Fruit fly (Drosophila melanogaster) whole organism, prepupa: ENCODE measurements around the gene ppan.
A peak's percentile ranks its signal among the peaks of the same experiment; 100 is the strongest.

Source experiments
- CG10669 ChIP-seq: fragments of 200-800 bp; sonication (Bioruptor generic); optimal IDR thresholded peaks from 3 replicates; lab custom pipeline; 2018; ENCODE audit warnings: missing biosample characterization, mild to moderate bottlenecking, missing genetic modification characterization, moderate library complexity
- CG15336 ChIP-seq: fragments of 200-800 bp; sonication (Bioruptor generic); IDR thresholded peaks from 2 replicates; pipeline ENCODE4 v1.3.6; 2022; ENCODE audit warnings: missing biosample characterization, missing genetic modification characterization
- CG3032 ChIP-seq: fragments of 200-800 bp; optimal IDR thresholded peaks from 2 replicates; lab custom pipeline; 2019; ENCODE audit warnings: missing biosample characterization, mild to moderate bottlenecking, missing genetic modification characterization, moderate library complexity
- CG31627 ChIP-seq: fragments of 200-800 bp; sonication (Bioruptor generic); optimal IDR thresholded peaks from 3 replicates; lab custom pipeline; 2016; ENCODE audit warnings: missing biosample characterization, missing genetic modification characterization
- CG34406 ChIP-seq: fragments of 200-800 bp; sonication (Bioruptor generic); optimal IDR thresholded peaks from 3 replicates; lab custom pipeline; 2016; ENCODE audit warnings: missing biosample characterization, missing genetic modification characterization
- CG6163 ChIP-seq: fragments of 200-800 bp; sonication (Bioruptor generic); IDR thresholded peaks from 3 replicates; pipeline ENCODE4 v1.3.6; 2022; ENCODE audit warnings: missing biosample characterization, missing genetic modification characterization
- CG6792 ChIP-seq: fragments of 200-800 bp; sonication (Bioruptor generic); optimal IDR thresholded peaks from 3 replicates; lab custom pipeline; 2016; ENCODE audit warnings: missing biosample characterization, missing genetic modification characterization
- CG6808 ChIP-seq: fragments of 200-800 bp; sonication (Bioruptor generic); optimal IDR thresholded peaks from 3 replicates; lab custom pipeline; 2017; ENCODE audit warnings: missing biosample characterization, missing genetic modification characterization, mild to moderate bottlenecking, moderate library complexity, missing genetic modification reagents
- CG7368 ChIP-seq: fragments of 200-800 bp; sonication (Bioruptor generic); optimal IDR thresholded peaks from 3 replicates; lab custom pipeline; 2016; ENCODE audit warnings: missing biosample characterization, missing genetic modification characterization
- CG8319 ChIP-seq: fragments of 200-800 bp; sonication (Bioruptor generic); optimal IDR thresholded peaks from 3 replicates; lab custom pipeline; 2016; ENCODE audit warnings: missing biosample characterization, missing genetic modification characterization
- Eip75B ChIP-seq: fragments of 200-800 bp; sonication (Bioruptor generic); optimal IDR thresholded peaks from 3 replicates; lab custom pipeline; 2016; ENCODE audit warnings: missing biosample characterization, missing genetic modification characterization
- Eip78C ChIP-seq: fragments of 200-800 bp; sonication (Bioruptor generic); peaks from one replicate; lab custom pipeline; 2016; ENCODE audit warnings: missing biosample characterization, missing genetic modification characterization
- Eip93F ChIP-seq: fragments of 200-800 bp; sonication (Bioruptor generic); optimal IDR thresholded peaks from 2 replicates; lab custom pipeline; 2016; ENCODE audit warnings: missing biosample characterization, mild to moderate bottlenecking, missing genetic modification characterization
- Ets21C ChIP-seq: fragments of 200-800 bp; sonication (Bioruptor generic); optimal IDR thresholded peaks from 3 replicates; lab custom pipeline; 2016; ENCODE audit warnings: missing biosample characterization, missing genetic modification characterization
- Ets96B ChIP-seq: fragments of 200-800 bp; optimal IDR thresholded peaks from 2 replicates; lab custom pipeline; 2019; ENCODE audit warnings: missing biosample characterization, mild to moderate bottlenecking, missing genetic modification characterization, moderate library complexity
- Gug ChIP-seq: fragments of 200-800 bp; sonication (Bioruptor generic); IDR thresholded peaks from 2 replicates; pipeline ENCODE4 v1.3.6; 2022; ENCODE audit warnings: missing biosample characterization, missing genetic modification characterization
- Hr38 ChIP-seq: sonication (Bioruptor generic); optimal IDR thresholded peaks from 2 replicates; lab custom pipeline; 2016; ENCODE audit warnings: missing biosample characterization, missing genetic modification characterization
- Hr39 ChIP-seq: fragments of 200-800 bp; sonication (Bioruptor generic); optimal IDR thresholded peaks from 2 replicates; lab custom pipeline; 2016; ENCODE audit warnings: missing biosample characterization, missing genetic modification characterization
- Hr4 ChIP-seq: fragments of 200-800 bp; sonication (Bioruptor generic); optimal IDR thresholded peaks from 3 replicates; lab custom pipeline; 2016; ENCODE audit warnings: missing biosample characterization, missing genetic modification characterization
- Lpt ChIP-seq: fragments of 200-800 bp; sonication (Bioruptor generic); optimal IDR thresholded peaks from 3 replicates; lab custom pipeline; 2016; ENCODE audit warnings: missing biosample characterization, missing genetic modification characterization
- Met ChIP-seq: fragments of 200-800 bp; sonication (Bioruptor generic); optimal IDR thresholded peaks from 3 replicates; lab custom pipeline; 2016; ENCODE audit warnings: missing biosample characterization, missing genetic modification characterization
- Sox102F ChIP-seq: fragments of 200-800 bp; sonication (Bioruptor generic); optimal IDR thresholded peaks from 2 replicates; lab custom pipeline; 2016; ENCODE audit warnings: missing biosample characterization, mild to moderate bottlenecking, missing genetic modification characterization
- Sox14 ChIP-seq: fragments of 200-800 bp; sonication (Bioruptor generic); optimal IDR thresholded peaks from 3 replicates; lab custom pipeline; 2016; ENCODE audit warnings: missing biosample characterization, missing genetic modification characterization
- Sox15 ChIP-seq: fragments of 200-800 bp; sonication (Bioruptor generic); optimal IDR thresholded peaks from 3 replicates; lab custom pipeline; 2016; ENCODE audit warnings: missing biosample characterization, missing genetic modification characterization
- achi ChIP-seq: fragments of 200-800 bp; sonication (Bioruptor generic); optimal IDR thresholded peaks from 3 replicates; lab custom pipeline; 2016; ENCODE audit warnings: missing biosample characterization, missing genetic modification characterization
- acj6 ChIP-seq: fragments of 200-800 bp; sonication (Bioruptor generic); optimal IDR thresholded peaks from 3 replicates; lab custom pipeline; 2016; ENCODE audit warnings: missing biosample characterization, missing genetic modification characterization
- cyc ChIP-seq: fragments of 200-800 bp; sonication (Bioruptor generic); optimal IDR thresholded peaks from 3 replicates; lab custom pipeline; 2016; ENCODE audit warnings: missing biosample characterization, missing genetic modification characterization
- dac ChIP-seq: fragments of 200-800 bp; sonication (Bioruptor generic); optimal IDR thresholded peaks from 2 replicates; lab custom pipeline; 2017; ENCODE audit warnings: missing biosample characterization, mild to moderate bottlenecking, missing genetic modification characterization
- dsx ChIP-seq: fragments of 200-800 bp; optimal IDR thresholded peaks from 3 replicates; lab custom pipeline; 2019; ENCODE audit warnings: missing biosample characterization, mild to moderate bottlenecking, missing genetic modification characterization, moderate library complexity; ENCODE audit not compliant: poor library complexity, severe bottlenecking
- eg ChIP-seq: fragments of 200-800 bp; sonication (Bioruptor generic); IDR thresholded peaks from 3 replicates; pipeline ENCODE4 v1.3.6; 2022; ENCODE audit warnings: missing biosample characterization, missing genetic modification characterization
- esn ChIP-seq: fragments of 200-800 bp; sonication (Bioruptor generic); optimal IDR thresholded peaks from 2 replicates; lab custom pipeline; 2016; ENCODE audit warnings: missing biosample characterization, mild to moderate bottlenecking, missing genetic modification characterization, moderate library complexity
- lz ChIP-seq: fragments of 200-800 bp; sonication (Bioruptor generic); optimal IDR thresholded peaks from 3 replicates; lab custom pipeline; 2016; ENCODE audit warnings: missing biosample characterization, missing genetic modification characterization
- pdm3 ChIP-seq: fragments of 200-800 bp; sonication (Bioruptor generic); optimal IDR thresholded peaks from 3 replicates; lab custom pipeline; 2016; ENCODE audit warnings: missing biosample characterization, missing genetic modification characterization
- spab ChIP-seq: fragments of 200-800 bp; sonication (Bioruptor generic); optimal IDR thresholded peaks from 2 replicates; lab custom pipeline; 2017; ENCODE audit warnings: missing biosample characterization, mild to moderate bottlenecking, missing genetic modification characterization, missing genetic modification reagents
- ss ChIP-seq, 2 experiments: fragments of 200-800 bp; sonication (Bioruptor generic); optimal IDR thresholded peaks; 2 replicates in 1 of 2; 3 replicates in 1 of 2; lab custom pipeline; 2017 to 2018; ENCODE audit warnings: mild to moderate bottlenecking in 2 of 2, missing biosample characterization in 2 of 2, missing genetic modification characterization in 2 of 2, moderate library complexity in 1 of 2
- svp ChIP-seq: fragments of 200-800 bp; sonication (Bioruptor generic); peaks from one replicate; lab custom pipeline; 2016; ENCODE audit warnings: missing biosample characterization, missing genetic modification characterization
- topi ChIP-seq: fragments of 200-800 bp; sonication (Bioruptor generic); optimal IDR thresholded peaks from 3 replicates; lab custom pipeline; 2016; ENCODE audit warnings: missing biosample characterization, missing genetic modification characterization
- vri ChIP-seq: fragments of 200-800 bp; sonication (Bioruptor generic); optimal IDR thresholded peaks from 3 replicates; lab custom pipeline; 2016; ENCODE audit warnings: missing biosample characterization, mild to moderate bottlenecking, missing genetic modification characterization

ppan gene

DNA sequence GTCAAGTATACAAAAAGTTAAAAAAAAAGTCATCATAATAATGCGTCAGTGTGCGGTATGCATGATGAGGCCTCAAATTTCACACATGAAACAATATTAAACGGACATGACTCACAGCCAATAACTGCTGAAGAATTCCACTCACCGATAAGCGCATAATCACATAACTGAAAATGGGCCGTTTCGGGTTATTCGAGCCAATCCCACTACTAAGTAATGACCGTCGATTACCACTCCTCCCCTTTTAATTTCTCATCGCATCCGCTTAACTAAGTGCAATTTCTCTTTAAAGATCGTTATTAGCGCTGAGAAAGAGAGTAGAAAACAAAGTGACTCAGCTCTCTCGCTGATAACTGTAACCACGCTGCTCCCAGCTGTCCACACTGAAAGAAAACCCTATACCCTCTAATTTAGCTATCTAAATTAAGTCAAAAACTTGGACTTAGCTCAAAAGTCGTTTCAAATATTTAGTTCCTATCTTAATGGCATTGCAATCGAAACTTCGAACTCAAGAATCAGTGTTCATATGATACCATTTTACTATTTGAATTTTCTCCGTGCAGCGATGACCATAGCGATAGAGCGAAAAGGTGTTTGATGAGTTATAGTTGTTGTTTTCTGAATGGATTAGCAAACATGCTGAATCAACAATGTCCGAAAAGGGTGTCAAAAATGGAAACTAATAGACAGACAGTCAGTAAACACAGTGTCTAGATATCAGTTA, 3.1 kb upstream of the ppan start (continued):
- TF ChIP-seq achi (GFP tag; lab: Kevin White, UChicago) (peak; percentile 75), Ets96B (peak; percentile 65), Eip93F (GFP tag; lab: Kevin White, UChicago) (no peak), Eip75B (peak; percentile 76), Eip78C (GFP tag; lab: Kevin White, UChicago) (peak; percentile 95), dac (GFP tag; lab: Kevin White, UChicago) (peak; percentile 52), Lpt (peak; percentile 64), vri (GFP tag; lab: Kevin White, UChicago) (peak; percentile 67), ss (GFP tag; optimal IDR thresholded peaks at IDR 0.05; lab: Kevin White, UChicago) (no peak), pdm3 (no peak), CG7368 (GFP tag; lab: Kevin White, UChicago) (peak; percentile 52), CG15336 (GFP tag; lab: Robert Waterston, UW) (peak; percentile 93), Sox102F (GFP tag; lab: Kevin White, UChicago) (no peak), Hr4 (peak; percentile 91), Gug (peak; percentile 67), Ets21C (no peak), svp (peak; percentile 81), eg (GFP tag; lab: Robert Waterston, UW) (peak; percentile 89), CG34406 (GFP tag; lab: Kevin White, UChicago) (peak; percentile 64), cyc (GFP tag; lab: Kevin White, UChicago) (peak; percentile 70), lz (peak; percentile 63), Sox14 (GFP tag; lab: Kevin White, UChicago) (peak; percentile 72)

dm6 chr3R:21118784-21119183, 2.7 kb downstream of the ppan start, which contains the start of gene Bdbt:
Gene Bdbt (minus strand): TSS chr3R:21118856.
- TF ChIP-seq Eip78C (GFP tag; lab: Kevin White, UChicago), result peak; percentile 85
- no peak for TF ChIP-seq Ets96B
- peak; percentile 47 for TF ChIP-seq CG3032 (tag; lab: Kevin White, UChicago)
- TF ChIP-seq CG10669, result no peak
- peak; percentile 14 for TF ChIP-seq CG6792 (GFP tag; lab: Kevin White, UChicago)
- peak; percentile 5 for TF ChIP-seq Sox15 (GFP tag; lab: Kevin White, UChicago)
- TF ChIP-seq lz, result peak; percentile 53
- TF ChIP-seq CG15336 (GFP tag; lab: Robert Waterston, UW), result no peak
- no peak for TF ChIP-seq CG6808 (GFP tag; lab: Kevin White, UChicago)
- no peak for TF ChIP-seq CG8319 (GFP tag; lab: Kevin White, UChicago)
- peak; percentile 54; the same call in 2 of the 3 replicates for TF ChIP-seq CG6163 (GFP tag; lab: Robert Waterston, UW)
- no peak for TF ChIP-seq Hr38
- TF ChIP-seq Hr39 (GFP tag; lab: Kevin White, UChicago), result peak; percentile 57
- peak; percentile 68 for TF ChIP-seq CG31627 (GFP tag; lab: Kevin White, UChicago)
- TF ChIP-seq dsx, result peak; percentile 0
- TF ChIP-seq Met (GFP tag; lab: Kevin White, UChicago), result no peak
- TF ChIP-seq vri (GFP tag; lab: Kevin White, UChicago), result no peak
- peak; percentile 43 for TF ChIP-seq Sox14 (GFP tag; lab: Kevin White, UChicago)
- TF ChIP-seq CG34406 (GFP tag; lab: Kevin White, UChicago), result no peak
- no peak for TF ChIP-seq acj6 (GFP tag; lab: Kevin White, UChicago)
- no peak for TF ChIP-seq spab (GFP tag; lab: Kevin White, UChicago)
- TF ChIP-seq esn, result peak; percentile 53
- TF ChIP-seq topi (GFP tag; lab: Kevin White, UChicago), result no peak
- peak; percentile 51 for TF ChIP-seq cyc (GFP tag; lab: Kevin White, UChicago)
- TF ChIP-seq Sox102F (GFP tag; lab: Kevin White, UChicago), result no peak
- no peak for TF ChIP-seq Ets21C
- TF ChIP-seq, all 60 proteins: peak for 12
